Comparison of ENCODE assay signal across 2 worm cellular contexts in genomic region chrX:8545971-8546442, ce11.
TF ChIP-seq lines count a peak whose summit lies in the region.

Gene sdha-1, minus strand, starts transcription at chrX:8546021.

TF ChIP-seq in whole organism, L1 larva, 84 proteins besides CTCF, POLR2A, EP300 and RAD21 (continued from another document):
- TF ChIP-seq pqm-1 (tag; optimal IDR thresholded peaks at IDR 0.05; lab: Kevin White, UChicago) (no peak), aly-2 (tag; optimal IDR thresholded peaks at IDR 0.05; lab: Kevin White, UChicago) (peak; percentile 59), lin-14 (GFP tag; optimal IDR thresholded peaks at IDR 0.05; lab: Kevin White, UChicago) (peak; percentile 97), xbp-1 (tag; optimal IDR thresholded peaks at IDR 0.05; lab: Kevin White, UChicago) (peak; percentile 91), snu-23 (GFP tag; optimal IDR thresholded peaks at IDR 0.05; lab: Kevin White, UChicago) (peak; percentile 96), irx-1 (tag; optimal IDR thresholded peaks at IDR 0.05; lab: Kevin White, UChicago) (peak; percentile 71), C16A3.4 (tag; optimal IDR thresholded peaks at IDR 0.05; lab: Kevin White, UChicago) (peak; percentile 93), lin-39 (tag; optimal IDR thresholded peaks at IDR 0.05; lab: Kevin White, UChicago) (peak; percentile 63), C34B4.2 (tag; optimal IDR thresholded peaks at IDR 0.05; lab: Kevin White, UChicago) (no peak), nhr-12 (tag; optimal IDR thresholded peaks at IDR 0.05; lab: Kevin White, UChicago) (no peak), ceh-88 (GFP tag; IDR thresholded peaks at IDR 0.05; lab: Robert Waterston, UW) (peak; percentile 66; the same call in 1 of the 2 replicates), pax-3 (tag; optimal IDR thresholded peaks at IDR 0.05; lab: Kevin White, UChicago) (peak; percentile 61), mep-1 (tag; optimal IDR thresholded peaks at IDR 0.05; lab: Kevin White, UChicago) (peak; percentile 96), skn-1 (tag; optimal IDR thresholded peaks at IDR 0.05; lab: Kevin White, UChicago) (peak; percentile 79), grh-1 (GFP tag; IDR thresholded peaks at IDR 0.05; lab: Robert Waterston, UW) (peak; percentile 63), nhr-20 (tag; optimal IDR thresholded peaks at IDR 0.05; lab: Kevin White, UChicago) (peak; percentile 94), efl-3 (GFP tag; optimal IDR thresholded peaks at IDR 0.05; lab: Kevin White, UChicago) (no peak), rnt-1 (tag; optimal IDR thresholded peaks at IDR 0.05; lab: Kevin White, UChicago) (peak; percentile 90), ceh-82 (tag; optimal IDR thresholded peaks at IDR 0.05; lab: Kevin White, UChicago) (peak; percentile 81 to 87 (median 86)), sup-37 (GFP tag; optimal IDR thresholded peaks at IDR 0.05; lab: Kevin White, UChicago) (no peak), elt-2 (tag; optimal IDR thresholded peaks at IDR 0.05; lab: Kevin White, UChicago) (peak; percentile 86), ceh-90 (tag; optimal IDR thresholded peaks at IDR 0.05; lab: Kevin White, UChicago) (no peak), dpl-1 (GFP tag; optimal IDR thresholded peaks at IDR 0.05; lab: Kevin White, UChicago) (peak; percentile 66 to 82 (median 79)), Y116A8C.19 (tag; optimal IDR thresholded peaks at IDR 0.05; lab: Kevin White, UChicago; ENCODE audit: borderline replicate concordance) (no peak)

TF ChIP-seq in whole organism, young adult, 124 proteins besides CTCF, POLR2A, EP300 and RAD21 (continued from another document):
- no peak for TF ChIP-seq snpc-3.4 (tag; optimal IDR thresholded peaks at IDR 0.05; lab: Kevin White, UChicago)
- TF ChIP-seq tlf-1 (GFP tag; optimal IDR thresholded peaks at IDR 0.05; lab: Kevin White, UChicago) = peak; percentile 40
- TF ChIP-seq pha-4 (tag; optimal IDR thresholded peaks at IDR 0.05; lab: Kevin White, UChicago) = no peak
- no peak for TF ChIP-seq ccch-3 (GFP tag; optimal IDR thresholded peaks at IDR 0.05; lab: Kevin White, UChicago)
- no peak for TF ChIP-seq hlh-12 (tag; optimal IDR thresholded peaks at IDR 0.05; lab: Kevin White, UChicago)
- TF ChIP-seq ceh-100 (GFP tag; IDR thresholded peaks at IDR 0.05; lab: Robert Waterston, UW) = no peak
- no peak for TF ChIP-seq sptf-2 (GFP tag; optimal IDR thresholded peaks at IDR 0.05; lab: Kevin White, UChicago)
- peak; percentile 52 for TF ChIP-seq ZK185.1 (tag; optimal IDR thresholded peaks at IDR 0.05; lab: Kevin White, UChicago; ENCODE audit: poor library complexity, severe bottlenecking)
- TF ChIP-seq ceh-40 (GFP tag; IDR thresholded peaks at IDR 0.05; lab: Robert Waterston, UW) = no peak
- TF ChIP-seq D2030.7 (GFP tag; IDR thresholded peaks at IDR 0.05; lab: Robert Waterston, UW) = no peak
- TF ChIP-seq ztf-3 (GFP tag; optimal IDR thresholded peaks at IDR 0.05; lab: Kevin White, UChicago) = no peak
- no peak for TF ChIP-seq aptf-2 (GFP tag; conservative IDR thresholded peaks at IDR 0.05; lab: Robert Waterston, UW)
- peak; percentile 64 for TF ChIP-seq rcor-1 (GFP tag; IDR thresholded peaks at IDR 0.05; lab: Robert Waterston, UW)
